Worm (Caenorhabditis elegans) whole organism, midembryonic: ENCODE measurements around the gene lim-4.

ENCODE experiments used
- klf-2 ChIP-seq: fragments of 200-800 bp; sonication (Bioruptor generic); conservative IDR thresholded peaks from 2 replicates; pipeline ENCODE4 v1.3.6; 2022; ENCODE audit warnings: missing genetic modification reagents, missing genetic modification characterization, missing compliant biosample characterization
- ref-1 ChIP-seq: fragments of 200-800 bp; sonication (Bioruptor generic); conservative IDR thresholded peaks from 2 replicates; pipeline ENCODE4 v1.3.6; 2022; ENCODE audit warnings: missing genetic modification reagents, missing genetic modification characterization, missing compliant biosample characterization

DNA sequence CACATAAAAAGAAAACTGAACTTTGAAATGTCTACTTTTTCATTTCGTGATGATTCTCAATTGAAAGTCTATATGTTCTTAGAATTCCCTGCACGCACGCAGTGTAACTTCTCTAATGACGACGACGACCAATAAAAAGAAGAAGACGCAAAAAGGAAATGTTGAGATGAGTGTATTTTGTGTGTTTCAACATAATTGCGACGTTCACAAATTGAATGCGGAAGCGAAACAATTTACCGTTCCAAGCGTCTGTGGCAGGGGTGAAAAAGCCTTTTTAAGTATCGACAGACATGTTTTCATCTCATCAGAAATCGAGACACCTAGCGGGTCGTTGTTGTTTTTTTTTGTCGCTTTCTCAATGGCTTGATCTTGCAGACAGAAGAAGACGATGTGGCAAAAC lies 34.7 kb downstream of the lim-4 start:
- TF ChIP-seq ref-1, result no peak
- no peak for TF ChIP-seq klf-2 (GFP tag; lab: Robert Waterston, UW)
